Fruit fly (Drosophila melanogaster): ENCODE measurements around the gene CG1239.

dm6 chr3R:5727724-5728365 lies 5.5 kb upstream of the CG1239 start:
- TF ChIP-seq psq (optimal IDR thresholded peaks at IDR 0.05) = no peak
- no peak for TF ChIP-seq h (optimal IDR thresholded peaks at IDR 0.05)
- TF ChIP-seq ttk (optimal IDR thresholded peaks at IDR 0.05) = no peak
- TF ChIP-seq Myc (optimal IDR thresholded peaks at IDR 0.05) = no peak
- TF ChIP-seq insv (optimal IDR thresholded peaks at IDR 0.05) = no peak
- no peak for TF ChIP-seq Sin3A (optimal IDR thresholded peaks at IDR 0.05)

Measured in Kc167 (cell line).